Worm (Caenorhabditis elegans) whole organism, young adult: ENCODE measurements around the gene znf-207.

Experiments
- F22D6.2 ChIP-seq: sonication (generic microtip); optimal IDR thresholded peaks from 2 replicates; lab custom pipeline; 2016; ENCODE audit warnings: mild to moderate bottlenecking, missing genetic modification characterization, missing compliant biosample characterization
- bed-1 ChIP-seq: fragments of 200-800 bp; sonication (Bioruptor generic); IDR thresholded peaks from 2 replicates; pipeline ENCODE4 v1.3.6; 2022; ENCODE audit warnings: missing genetic modification reagents, missing genetic modification characterization, missing compliant biosample characterization
- ceh-58 ChIP-seq: fragments of 200-800 bp; sonication (Bioruptor generic); IDR thresholded peaks from 2 replicates; pipeline ENCODE4 v1.3.6; 2022; ENCODE audit warnings: missing genetic modification characterization, missing compliant biosample characterization
- ceh-91 ChIP-seq: fragments of 200-800 bp; sonication (Bioruptor generic); IDR thresholded peaks from 2 replicates; pipeline ENCODE4 v1.3.6; 2022; ENCODE audit warnings: missing genetic modification reagents, missing genetic modification characterization, missing compliant biosample characterization
- hmg-1.2 ChIP-seq: fragments of 200-800 bp; sonication (Bioruptor generic); IDR thresholded peaks from 2 replicates; pipeline ENCODE4 v1.3.6; 2022; ENCODE audit warnings: missing genetic modification reagents, missing genetic modification characterization, missing compliant biosample characterization
- hmg-20 ChIP-seq: fragments of 200-800 bp; sonication (Bioruptor generic); IDR thresholded peaks from 2 replicates; pipeline ENCODE4 v1.3.6; 2022; ENCODE audit warnings: missing genetic modification reagents, missing genetic modification characterization, missing compliant biosample characterization
- let-526 ChIP-seq: fragments of 200-800 bp; sonication (Bioruptor generic); IDR thresholded peaks from 2 replicates; pipeline ENCODE4 v1.3.6; 2022; ENCODE audit warnings: missing genetic modification reagents, missing genetic modification characterization, missing compliant biosample characterization
- let-607 ChIP-seq, 2 experiments: fragments of 200-800 bp in 1 of 2; sonication (Bioruptor generic) in 1 of 2; sonication (generic microtip) in 1 of 2; optimal IDR thresholded peaks; 2 replicates each; lab custom pipeline; 2016 to 2018; ENCODE audit warnings: mild to moderate bottlenecking in 2 of 2, missing compliant biosample characterization in 2 of 2, missing genetic modification characterization in 2 of 2, moderate library complexity in 2 of 2, missing genotype in 1 of 2
- nfya-2 ChIP-seq: fragments of 200-800 bp; sonication (Bioruptor generic); IDR thresholded peaks from 2 replicates; pipeline ENCODE4 v1.3.6; 2022; ENCODE audit warnings: missing genetic modification reagents, missing genetic modification characterization, missing compliant biosample characterization
- ztf-18 ChIP-seq: sonication (generic microtip); optimal IDR thresholded peaks from 2 replicates; lab custom pipeline; 2016; ENCODE audit warnings: missing genotype, mild to moderate bottlenecking, missing genetic modification characterization, missing compliant biosample characterization
- ztf-3 ChIP-seq: fragments of 200-800 bp; sonication (Bioruptor generic); optimal IDR thresholded peaks from 2 replicates; lab custom pipeline; 2018; ENCODE audit warnings: mild to moderate bottlenecking, missing genetic modification characterization, missing compliant biosample characterization

DNA sequence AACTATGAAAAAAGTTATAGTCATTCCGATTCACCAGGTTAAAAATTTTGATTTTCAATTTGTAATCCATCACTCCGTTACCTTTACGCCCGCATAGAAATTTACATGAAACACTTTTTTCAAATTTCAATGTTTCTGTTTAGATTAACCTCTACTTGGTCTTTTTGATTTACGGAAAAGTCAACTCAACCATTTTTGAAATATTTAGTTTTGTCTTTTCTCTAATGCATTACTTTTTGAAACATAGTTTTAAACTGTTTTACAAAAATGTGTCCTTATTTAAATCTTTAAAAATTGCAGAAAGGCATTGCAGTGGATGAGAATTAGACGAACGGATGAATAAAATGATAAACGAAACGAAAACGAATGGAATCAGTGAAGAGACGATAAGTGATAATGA, 37.6 kb upstream of the znf-207 start, which contains the start of gene gtl-2:
- TF ChIP-seq let-607 (tag; optimal IDR thresholded peaks at IDR 0.05; lab: Kevin White, UChicago) (no peak), hmg-20 (GFP tag; lab: Robert Waterston, UW) (no peak), let-526 (GFP tag; lab: Robert Waterston, UW) (no peak), ztf-18 (tag; lab: Kevin White, UChicago) (no peak), ztf-3 (GFP tag; lab: Kevin White, UChicago) (no peak), ceh-91 (no peak), nfya-2 (GFP tag; lab: Robert Waterston, UW) (no peak), ceh-58 (GFP tag; lab: Robert Waterston, UW) (no peak), F22D6.2 (no peak), bed-1 (GFP tag; lab: Robert Waterston, UW) (no peak), hmg-1.2 (GFP tag; lab: Robert Waterston, UW) (no peak)
